Worm (Caenorhabditis elegans) whole organism, late embryonic: ENCODE data around the gene let-99.
A peak's percentile ranks its signal among the peaks of the same experiment; 100 is the strongest.

Experiments
- K02D7.2 ChIP-seq: sonication (generic microtip); optimal IDR thresholded peaks from 2 replicates; lab custom pipeline; 2017; ENCODE audit warnings: mild to moderate bottlenecking, missing genetic modification characterization, missing compliant biosample characterization
- K09A11.1 ChIP-seq: sonication (generic microtip); optimal IDR thresholded peaks from 2 replicates; lab custom pipeline; 2017; ENCODE audit warnings: antibody characterized with exemption, mild to moderate bottlenecking, missing genetic modification characterization, missing compliant biosample characterization; ENCODE audit not compliant: insufficient read depth
- Y22D7AL.16 ChIP-seq: sonication (generic microtip); optimal IDR thresholded peaks from 2 replicates; lab custom pipeline; 2016; ENCODE audit warnings: missing genetic modification characterization, missing compliant biosample characterization
- ceh-14 ChIP-seq: sonication (generic microtip); optimal IDR thresholded peaks from 2 replicates; lab custom pipeline; 2016; ENCODE audit warnings: missing genotype, missing genetic modification characterization, missing compliant biosample characterization
- ceh-19 ChIP-seq: fragments of 200-800 bp; sonication (Bioruptor generic); optimal IDR thresholded peaks from 2 replicates; lab custom pipeline; 2018; ENCODE audit warnings: mild to moderate bottlenecking, missing genetic modification characterization, missing compliant biosample characterization
- ceh-2 ChIP-seq: sonication (generic microtip); optimal IDR thresholded peaks from 2 replicates; lab custom pipeline; 2016; ENCODE audit warnings: missing genotype, missing genetic modification characterization, missing compliant biosample characterization
- ceh-22 ChIP-seq: sonication (generic microtip); optimal IDR thresholded peaks from 2 replicates; lab custom pipeline; 2017; ENCODE audit warnings: missing biosample characterization, missing genetic modification characterization
- ceh-24 ChIP-seq: sonication (generic microtip); optimal IDR thresholded peaks from 2 replicates; lab custom pipeline; 2016; ENCODE audit warnings: mild to moderate bottlenecking, missing genetic modification characterization, missing compliant biosample characterization
- ceh-30 ChIP-seq: fragments of 150-350 bp; optimal IDR thresholded peaks from 2 replicates; lab custom pipeline; 2014; ENCODE audit warnings: missing biosample characterization, missing genetic modification characterization
- ceh-31 ChIP-seq: sonication (generic microtip); optimal IDR thresholded peaks from 2 replicates; lab custom pipeline; 2016; ENCODE audit warnings: missing genetic modification characterization, missing compliant biosample characterization
- ceh-45 ChIP-seq: fragments of 200-800 bp; sonication (Bioruptor generic); IDR thresholded peaks from 2 replicates; pipeline ENCODE4 v1.3.6; 2022; ENCODE audit warnings: missing genetic modification reagents, missing genetic modification characterization, missing compliant biosample characterization
- ceh-6 ChIP-seq: fragments of 200-800 bp; sonication (Bioruptor generic); optimal IDR thresholded peaks from 2 replicates; lab custom pipeline; 2018; ENCODE audit warnings: mild to moderate bottlenecking, missing genetic modification characterization, missing compliant biosample characterization
- ceh-9 ChIP-seq: sonication (generic microtip); optimal IDR thresholded peaks from 2 replicates; lab custom pipeline; 2016; ENCODE audit warnings: mild to moderate bottlenecking, missing genetic modification characterization, inconsistent platforms, missing compliant biosample characterization
- dve-1 ChIP-seq: sonication (generic microtip); optimal IDR thresholded peaks from 2 replicates; lab custom pipeline; 2017; ENCODE audit warnings: antibody characterized with exemption, mild to moderate bottlenecking, missing genetic modification characterization, missing compliant biosample characterization
- elt-4 ChIP-seq: sonication (generic microtip); optimal IDR thresholded peaks from 2 replicates; lab custom pipeline; 2016; ENCODE audit warnings: missing genetic modification characterization, missing compliant biosample characterization
- fax-1 ChIP-seq: sonication (generic microtip); optimal IDR thresholded peaks from 2 replicates; lab custom pipeline; 2016; ENCODE audit warnings: missing genotype, missing genetic modification characterization, missing compliant biosample characterization
- fkh-10 ChIP-seq: fragments of 150-350 bp; optimal IDR thresholded peaks from 2 replicates; lab custom pipeline; 2014; ENCODE audit warnings: missing biosample characterization, missing genetic modification reagents, missing genetic modification characterization
- hlh-15 ChIP-seq: sonication (generic microtip); optimal IDR thresholded peaks from 2 replicates; lab custom pipeline; 2016; ENCODE audit warnings: missing genetic modification characterization, missing compliant biosample characterization
- lim-6 ChIP-seq: sonication (generic microtip); optimal IDR thresholded peaks from 2 replicates; lab custom pipeline; 2016; ENCODE audit warnings: missing genetic modification characterization, missing compliant biosample characterization
- lin-11 ChIP-seq: fragments of 200-800 bp; sonication (Bioruptor generic); optimal IDR thresholded peaks from 2 replicates; lab custom pipeline; 2018; ENCODE audit warnings: mild to moderate bottlenecking, missing genetic modification characterization, missing compliant biosample characterization
- nfya-1 ChIP-seq: sonication (generic microtip); optimal IDR thresholded peaks from 2 replicates; lab custom pipeline; 2017; ENCODE audit warnings: missing genetic modification characterization, mild to moderate bottlenecking, missing compliant biosample characterization, antibody characterized with exemption, moderate library complexity
- odd-2 ChIP-seq: sonication (generic microtip); optimal IDR thresholded peaks from 2 replicates; lab custom pipeline; 2017; ENCODE audit warnings: antibody characterized with exemption, mild to moderate bottlenecking, missing genetic modification characterization, missing compliant biosample characterization
- pax-1 ChIP-seq: fragments of 150-350 bp; optimal IDR thresholded peaks from 2 replicates; lab custom pipeline; 2014; ENCODE audit warnings: missing biosample characterization, missing genetic modification characterization
- pha-2 ChIP-seq: sonication (generic microtip); optimal IDR thresholded peaks from 2 replicates; lab custom pipeline; 2017; ENCODE audit warnings: mild to moderate bottlenecking, missing genetic modification characterization, missing compliant biosample characterization
- pha-4 ChIP-seq: fragments of 150-350 bp; optimal IDR thresholded peaks from 2 replicates; lab custom pipeline; 2018; ENCODE audit warnings: missing biosample characterization, missing genetic modification reagents, missing genetic modification characterization
- rnt-1 ChIP-seq: sonication (generic microtip); optimal IDR thresholded peaks from 2 replicates; lab custom pipeline; 2016; ENCODE audit warnings: missing genetic modification characterization, missing compliant biosample characterization
- sdc-2 ChIP-seq: sonication (generic microtip); optimal IDR thresholded peaks from 2 replicates; lab custom pipeline; 2016; ENCODE audit warnings: missing genotype, missing genetic modification characterization, missing compliant biosample characterization
- sox-4 ChIP-seq: sonication (generic microtip); optimal IDR thresholded peaks from 2 replicates; lab custom pipeline; 2017; ENCODE audit warnings: mild to moderate bottlenecking, missing genetic modification characterization, inconsistent platforms, missing compliant biosample characterization
- tbx-2 ChIP-seq: sonication (generic microtip); optimal IDR thresholded peaks from 2 replicates; lab custom pipeline; 2016; ENCODE audit warnings: missing genetic modification characterization, missing compliant biosample characterization
- unc-3 ChIP-seq, 2 experiments: fragments of 200-800 bp in 1 of 2; sonication (Bioruptor generic) in 1 of 2; sonication (generic microtip) in 1 of 2; conservative IDR thresholded peaks in 1 of 2; optimal IDR thresholded peaks in 1 of 2; 2 replicates each; pipeline versions ENCODE4 v1.3.6 to Lab custom; 2016 to 2022; ENCODE audit warnings: missing compliant biosample characterization in 2 of 2, missing genetic modification characterization in 2 of 2, missing genetic modification reagents in 1 of 2
- unc-86 ChIP-seq: sonication (generic microtip); optimal IDR thresholded peaks from 2 replicates; lab custom pipeline; 2016; ENCODE audit warnings: missing genetic modification characterization, missing compliant biosample characterization
- zip-5 ChIP-seq: sonication (generic microtip); optimal IDR thresholded peaks from 2 replicates; lab custom pipeline; 2016; ENCODE audit warnings: missing genetic modification characterization, missing compliant biosample characterization

The let-99 gene

DNA sequence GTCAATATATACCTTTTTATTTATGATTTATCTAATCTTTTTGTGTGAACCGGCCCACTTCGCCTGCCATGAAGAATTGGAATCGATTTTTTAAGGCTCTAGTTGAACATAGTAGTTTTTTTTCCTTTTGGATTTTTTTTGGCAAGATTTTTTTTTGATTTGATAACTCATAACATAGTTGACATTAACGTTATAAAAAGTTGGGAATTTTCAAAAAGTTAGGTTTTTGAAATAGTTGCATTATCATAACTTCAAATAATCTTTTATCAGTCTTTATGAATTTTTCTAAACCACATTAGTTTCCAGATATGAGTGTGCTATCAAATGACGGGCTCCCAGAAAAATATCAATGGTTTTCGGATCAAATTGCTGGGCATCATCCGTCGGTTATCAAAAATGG lies 19.8 kb upstream of the let-99 start, which contains the start of gene ipmk-1:
Gene ipmk-1, plus strand, starts transcription at position 301 of the 400 bp plus-strand sequence.
- no peak for TF ChIP-seq ceh-6
- TF ChIP-seq unc-3 (GFP tag; conservative IDR thresholded peaks at IDR 0.05; lab: Robert Waterston, UW), result no peak
- TF ChIP-seq unc-3 (tag; optimal IDR thresholded peaks at IDR 0.05; lab: Kevin White, UChicago), result no peak
- TF ChIP-seq ceh-31 (tag; lab: Kevin White, UChicago), result no peak
- TF ChIP-seq ceh-24, result no peak
- TF ChIP-seq rnt-1 (tag; lab: Kevin White, UChicago), result no peak
- TF ChIP-seq Y22D7AL.16 (tag; lab: Kevin White, UChicago), result no peak
- no peak for TF ChIP-seq fkh-10 (GFP tag; lab: Kevin White, UChicago)
- no peak for TF ChIP-seq dve-1
- no peak for TF ChIP-seq lin-11
- no peak for TF ChIP-seq ceh-45 (GFP tag; lab: Robert Waterston, UW)
- TF ChIP-seq fax-1 (tag; lab: Kevin White, UChicago), result no peak
- no peak for TF ChIP-seq ceh-2 (tag; lab: Kevin White, UChicago)
- no peak for TF ChIP-seq ceh-22 (tag; lab: Kevin White, UChicago)
- TF ChIP-seq ceh-19 (GFP tag; lab: Kevin White, UChicago), result no peak
- TF ChIP-seq ceh-14, result no peak
- TF ChIP-seq K02D7.2, result no peak

DNA sequence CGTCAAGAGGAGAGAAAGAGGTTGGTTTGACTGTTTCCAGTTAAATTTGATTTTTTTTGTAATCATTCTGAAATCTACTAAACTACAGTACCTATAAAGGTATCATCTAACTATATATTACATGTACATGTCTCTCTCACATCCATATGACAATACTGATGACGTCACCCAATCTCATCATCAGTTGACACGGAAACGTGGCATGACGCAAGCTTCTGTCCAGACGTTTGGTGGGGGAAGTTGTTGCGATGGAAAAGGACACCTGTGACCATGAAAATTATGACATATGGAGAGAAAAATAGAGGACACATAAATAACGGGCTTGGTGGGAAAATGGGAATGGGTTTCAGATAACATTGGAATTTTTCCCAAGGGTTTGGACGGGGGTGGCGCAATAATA lies 18.6 kb upstream of the let-99 start:
- peak; percentile 7 for TF ChIP-seq tbx-2 (tag; lab: Kevin White, UChicago)
- no peak for TF ChIP-seq pha-2 (tag; lab: Kevin White, UChicago)

DNA sequence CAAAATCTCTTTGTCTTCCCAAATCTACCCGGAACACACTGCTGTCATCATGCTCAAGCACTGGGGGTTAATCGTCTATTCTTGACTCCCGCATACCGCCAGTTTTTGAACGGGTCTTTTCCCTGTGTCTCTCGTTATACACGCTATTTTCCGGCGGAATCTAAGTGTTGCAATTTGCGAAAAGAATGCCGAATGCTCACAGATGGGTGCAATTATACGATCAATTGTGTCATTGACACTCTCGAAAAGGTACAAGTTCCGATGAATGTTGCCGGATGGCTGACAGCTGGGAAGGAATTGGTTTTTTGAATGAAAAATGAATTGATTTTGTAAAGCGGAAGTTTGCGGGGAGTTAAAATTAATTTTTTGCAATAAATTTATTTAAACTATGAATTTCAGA lies 15.7 kb upstream of the let-99 start:
- TF ChIP-seq ceh-31 (tag; lab: Kevin White, UChicago) (peak; percentile 36), ceh-22 (tag; lab: Kevin White, UChicago) (no peak)

DNA sequence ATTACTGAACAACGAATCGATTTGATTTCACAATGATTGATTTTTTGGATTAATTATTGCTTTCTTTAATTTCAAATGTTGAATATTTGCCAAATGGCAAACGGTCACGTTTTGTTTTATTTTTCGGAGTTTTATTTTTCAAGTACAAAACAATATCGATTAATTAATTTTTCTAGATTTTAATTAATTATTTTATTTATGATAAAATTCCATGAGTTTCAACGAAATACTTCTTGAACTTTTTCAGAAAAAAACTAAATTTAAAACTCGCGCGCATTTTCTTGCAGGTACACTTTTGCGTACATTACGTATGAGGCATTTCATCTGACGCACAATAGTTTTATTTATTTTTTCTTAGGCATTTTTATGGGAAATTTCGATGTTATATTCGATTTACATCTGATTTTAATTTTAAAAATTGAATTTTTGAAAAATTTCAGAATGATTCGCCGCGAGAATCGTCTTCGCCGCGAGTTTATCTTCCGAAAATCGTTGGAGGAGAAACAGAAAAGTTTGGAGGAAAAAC lies 8.7 kb upstream of the let-99 start, which contains the start of the genes ZK795.2 and ZK795.3:
Gene ZK795.2, minus strand, starts transcription at position 51 of the 526 bp plus-strand sequence.
Gene ZK795.3, plus strand, starts transcription at position 441 of the 526 bp plus-strand sequence.
- TF ChIP-seq lim-6 (tag; lab: Kevin White, UChicago), result no peak
- TF ChIP-seq fkh-10 (GFP tag; lab: Kevin White, UChicago), result no peak
- no peak for TF ChIP-seq pha-4 (tag; lab: Kevin White, UChicago)
- no peak for TF ChIP-seq dve-1
- TF ChIP-seq K09A11.1 (tag; lab: Kevin White, UChicago), result no peak
- peak; percentile 44 for TF ChIP-seq zip-5 (tag; lab: Kevin White, UChicago)
- no peak for TF ChIP-seq unc-3 (GFP tag; conservative IDR thresholded peaks at IDR 0.05; lab: Robert Waterston, UW)
- no peak for TF ChIP-seq unc-3 (tag; optimal IDR thresholded peaks at IDR 0.05; lab: Kevin White, UChicago)
- TF ChIP-seq pax-1 (tag; lab: Kevin White, UChicago), result peak; percentile 26
- peak; percentile 5 for TF ChIP-seq ceh-14
- peak; percentile 29 for TF ChIP-seq nfya-1
- no peak for TF ChIP-seq ceh-45 (GFP tag; lab: Robert Waterston, UW)
- TF ChIP-seq unc-86 (tag; lab: Kevin White, UChicago), result peak; percentile 9
- TF ChIP-seq ceh-24, result no peak
- no peak for TF ChIP-seq sox-4 (tag; lab: Kevin White, UChicago)
- no peak for TF ChIP-seq ceh-30 (tag; lab: Kevin White, UChicago)
- TF ChIP-seq hlh-15, result peak; percentile 12

DNA sequence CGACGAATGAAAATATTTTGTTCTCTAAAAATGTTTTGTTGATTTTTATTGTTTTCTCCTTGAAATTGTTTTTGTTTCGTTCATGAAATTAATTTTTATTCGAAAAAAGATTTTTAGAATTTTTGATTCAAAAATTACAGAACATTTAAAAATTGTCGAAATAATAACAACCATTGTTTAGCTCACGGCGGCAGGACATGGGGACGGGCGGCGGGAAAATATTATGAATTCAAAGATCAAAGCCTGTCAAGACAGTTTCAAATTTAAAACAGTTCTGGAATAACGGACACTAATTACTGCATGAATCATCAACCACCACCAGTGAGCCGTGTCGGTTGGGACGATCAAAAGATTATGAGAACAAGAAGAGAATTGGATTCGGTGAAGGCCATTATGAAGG lies 7.1 kb upstream of the let-99 start, which contains the start of gene snb-7:
Gene snb-7, plus strand, starts transcription at position 301 of the 400 bp plus-strand sequence.
- TF ChIP-seq K09A11.1 (tag; lab: Kevin White, UChicago) (no peak), nfya-1 (no peak), ceh-9 (tag; lab: Kevin White, UChicago) (no peak), elt-4 (tag; lab: Kevin White, UChicago) (no peak), odd-2 (tag; lab: Kevin White, UChicago) (no peak), ceh-45 (GFP tag; lab: Robert Waterston, UW) (no peak), sdc-2 (tag; lab: Kevin White, UChicago) (no peak), ceh-2 (tag; lab: Kevin White, UChicago) (no peak), ceh-30 (tag; lab: Kevin White, UChicago) (no peak)
